Fruit fly (Drosophila melanogaster) whole organism, prepupa: ENCODE results near the gene ich.

Source experiments
- Blimp-1 ChIP-seq: fragments of 200-800 bp; sonication (Bioruptor generic); optimal IDR thresholded peaks from 3 replicates; lab custom pipeline; 2017; ENCODE audit warnings: missing biosample characterization, missing genetic modification characterization, mild to moderate bottlenecking, moderate library complexity, missing genetic modification reagents
- CG10631 ChIP-seq: fragments of 200-800 bp; sonication (Bioruptor generic); optimal IDR thresholded peaks from 2 replicates; lab custom pipeline; 2016; ENCODE audit warnings: missing biosample characterization, missing genetic modification characterization
- CG10669 ChIP-seq: fragments of 200-800 bp; sonication (Bioruptor generic); optimal IDR thresholded peaks from 3 replicates; lab custom pipeline; 2018; ENCODE audit warnings: missing biosample characterization, mild to moderate bottlenecking, missing genetic modification characterization, moderate library complexity
- CG11294 ChIP-seq: fragments of 200-800 bp; sonication (Bioruptor generic); IDR thresholded peaks from 2 replicates; pipeline ENCODE4 v1.3.6; 2022; ENCODE audit warnings: missing biosample characterization, missing genetic modification characterization
- CG11762 ChIP-seq: fragments of 200-800 bp; sonication (Bioruptor generic); optimal IDR thresholded peaks from 3 replicates; lab custom pipeline; 2016; ENCODE audit warnings: missing biosample characterization, missing genetic modification characterization; ENCODE audit not compliant: insufficient read depth
- CG11902 ChIP-seq: fragments of 200-800 bp; sonication (Bioruptor generic); optimal IDR thresholded peaks from 3 replicates; lab custom pipeline; 2016; ENCODE audit warnings: missing biosample characterization, missing genetic modification characterization
- CG15336 ChIP-seq: fragments of 200-800 bp; sonication (Bioruptor generic); IDR thresholded peaks from 2 replicates; pipeline ENCODE4 v1.3.6; 2022; ENCODE audit warnings: missing biosample characterization, missing genetic modification characterization
- CG16779 ChIP-seq: fragments of 200-800 bp; sonication (Bioruptor generic); optimal IDR thresholded peaks from 3 replicates; lab custom pipeline; 2017; ENCODE audit warnings: missing biosample characterization, mild to moderate bottlenecking, missing genetic modification characterization
- CG3032 ChIP-seq: fragments of 200-800 bp; optimal IDR thresholded peaks from 2 replicates; lab custom pipeline; 2019; ENCODE audit warnings: missing biosample characterization, mild to moderate bottlenecking, missing genetic modification characterization, moderate library complexity
- CG3919 ChIP-seq: fragments of 200-800 bp; sonication (Bioruptor generic); optimal IDR thresholded peaks from 3 replicates; lab custom pipeline; 2016; ENCODE audit warnings: missing biosample characterization, missing genetic modification characterization
- CG6163 ChIP-seq: fragments of 200-800 bp; sonication (Bioruptor generic); IDR thresholded peaks from 3 replicates; pipeline ENCODE4 v1.3.6; 2022; ENCODE audit warnings: missing biosample characterization, missing genetic modification characterization
- CG6276 ChIP-seq: fragments of 200-800 bp; sonication (Bioruptor generic); optimal IDR thresholded peaks from 2 replicates; lab custom pipeline; 2017; ENCODE audit warnings: missing biosample characterization, mild to moderate bottlenecking, missing genetic modification characterization
- CG6792 ChIP-seq: fragments of 200-800 bp; sonication (Bioruptor generic); optimal IDR thresholded peaks from 3 replicates; lab custom pipeline; 2016; ENCODE audit warnings: missing biosample characterization, missing genetic modification characterization
- CG6808 ChIP-seq: fragments of 200-800 bp; sonication (Bioruptor generic); optimal IDR thresholded peaks from 3 replicates; lab custom pipeline; 2017; ENCODE audit warnings: missing biosample characterization, missing genetic modification characterization, mild to moderate bottlenecking, moderate library complexity, missing genetic modification reagents
- CG6854 ChIP-seq: fragments of 200-800 bp; sonication (Bioruptor generic); optimal IDR thresholded peaks from 2 replicates; lab custom pipeline; 2017; ENCODE audit warnings: missing biosample characterization, mild to moderate bottlenecking, missing genetic modification characterization
- CG7368 ChIP-seq: fragments of 200-800 bp; sonication (Bioruptor generic); optimal IDR thresholded peaks from 3 replicates; lab custom pipeline; 2016; ENCODE audit warnings: missing biosample characterization, missing genetic modification characterization
- CG8119 ChIP-seq: fragments of 200-800 bp; sonication (Bioruptor generic); IDR thresholded peaks from 3 replicates; pipeline ENCODE4 v1.3.6; 2022; ENCODE audit warnings: missing biosample characterization, missing genetic modification characterization
- CG8319 ChIP-seq: fragments of 200-800 bp; sonication (Bioruptor generic); optimal IDR thresholded peaks from 3 replicates; lab custom pipeline; 2016; ENCODE audit warnings: missing biosample characterization, missing genetic modification characterization
- CG9139 ChIP-seq: fragments of 200-800 bp; sonication (Bioruptor generic); optimal IDR thresholded peaks from 3 replicates; lab custom pipeline; 2017; ENCODE audit warnings: missing biosample characterization, mild to moderate bottlenecking, missing genetic modification characterization
- Eip75B ChIP-seq: fragments of 200-800 bp; sonication (Bioruptor generic); optimal IDR thresholded peaks from 3 replicates; lab custom pipeline; 2016; ENCODE audit warnings: missing biosample characterization, missing genetic modification characterization
- Eip78C ChIP-seq: fragments of 200-800 bp; sonication (Bioruptor generic); peaks from one replicate; lab custom pipeline; 2016; ENCODE audit warnings: missing biosample characterization, missing genetic modification characterization
- Ets21C ChIP-seq: fragments of 200-800 bp; sonication (Bioruptor generic); optimal IDR thresholded peaks from 3 replicates; lab custom pipeline; 2016; ENCODE audit warnings: missing biosample characterization, missing genetic modification characterization
- Ets96B ChIP-seq: fragments of 200-800 bp; optimal IDR thresholded peaks from 2 replicates; lab custom pipeline; 2019; ENCODE audit warnings: missing biosample characterization, mild to moderate bottlenecking, missing genetic modification characterization, moderate library complexity
- Gug ChIP-seq: fragments of 200-800 bp; sonication (Bioruptor generic); IDR thresholded peaks from 2 replicates; pipeline ENCODE4 v1.3.6; 2022; ENCODE audit warnings: missing biosample characterization, missing genetic modification characterization
- Hr38 ChIP-seq: sonication (Bioruptor generic); optimal IDR thresholded peaks from 2 replicates; lab custom pipeline; 2016; ENCODE audit warnings: missing biosample characterization, missing genetic modification characterization
- Hr4 ChIP-seq: fragments of 200-800 bp; sonication (Bioruptor generic); optimal IDR thresholded peaks from 3 replicates; lab custom pipeline; 2016; ENCODE audit warnings: missing biosample characterization, missing genetic modification characterization
- Lpt ChIP-seq: fragments of 200-800 bp; sonication (Bioruptor generic); optimal IDR thresholded peaks from 3 replicates; lab custom pipeline; 2016; ENCODE audit warnings: missing biosample characterization, missing genetic modification characterization
- Met ChIP-seq: fragments of 200-800 bp; sonication (Bioruptor generic); optimal IDR thresholded peaks from 3 replicates; lab custom pipeline; 2016; ENCODE audit warnings: missing biosample characterization, missing genetic modification characterization
- OdsH ChIP-seq: fragments of 200-800 bp; sonication (Bioruptor generic); optimal IDR thresholded peaks from 3 replicates; lab custom pipeline; 2016; ENCODE audit warnings: missing biosample characterization, missing genetic modification characterization
- Sox102F ChIP-seq: fragments of 200-800 bp; sonication (Bioruptor generic); optimal IDR thresholded peaks from 2 replicates; lab custom pipeline; 2016; ENCODE audit warnings: missing biosample characterization, mild to moderate bottlenecking, missing genetic modification characterization
- Sox14 ChIP-seq: fragments of 200-800 bp; sonication (Bioruptor generic); optimal IDR thresholded peaks from 3 replicates; lab custom pipeline; 2016; ENCODE audit warnings: missing biosample characterization, missing genetic modification characterization
- achi ChIP-seq: fragments of 200-800 bp; sonication (Bioruptor generic); optimal IDR thresholded peaks from 3 replicates; lab custom pipeline; 2016; ENCODE audit warnings: missing biosample characterization, missing genetic modification characterization
- acj6 ChIP-seq: fragments of 200-800 bp; sonication (Bioruptor generic); optimal IDR thresholded peaks from 3 replicates; lab custom pipeline; 2016; ENCODE audit warnings: missing biosample characterization, missing genetic modification characterization
- cyc ChIP-seq: fragments of 200-800 bp; sonication (Bioruptor generic); optimal IDR thresholded peaks from 3 replicates; lab custom pipeline; 2016; ENCODE audit warnings: missing biosample characterization, missing genetic modification characterization
- dac ChIP-seq: fragments of 200-800 bp; sonication (Bioruptor generic); optimal IDR thresholded peaks from 2 replicates; lab custom pipeline; 2017; ENCODE audit warnings: missing biosample characterization, mild to moderate bottlenecking, missing genetic modification characterization
- dsx ChIP-seq: fragments of 200-800 bp; optimal IDR thresholded peaks from 3 replicates; lab custom pipeline; 2019; ENCODE audit warnings: missing biosample characterization, mild to moderate bottlenecking, missing genetic modification characterization, moderate library complexity; ENCODE audit not compliant: poor library complexity, severe bottlenecking
- eg ChIP-seq: fragments of 200-800 bp; sonication (Bioruptor generic); IDR thresholded peaks from 3 replicates; pipeline ENCODE4 v1.3.6; 2022; ENCODE audit warnings: missing biosample characterization, missing genetic modification characterization
- esn ChIP-seq: fragments of 200-800 bp; sonication (Bioruptor generic); optimal IDR thresholded peaks from 2 replicates; lab custom pipeline; 2016; ENCODE audit warnings: missing biosample characterization, mild to moderate bottlenecking, missing genetic modification characterization, moderate library complexity
- fd59A ChIP-seq: fragments of 200-800 bp; sonication (Bioruptor generic); optimal IDR thresholded peaks from 2 replicates; lab custom pipeline; 2017; ENCODE audit warnings: missing biosample characterization, mild to moderate bottlenecking, missing genetic modification characterization, missing genetic modification reagents
- fd85E ChIP-seq: fragments of 200-800 bp; sonication (Bioruptor generic); optimal IDR thresholded peaks from 3 replicates; lab custom pipeline; 2016; ENCODE audit warnings: missing biosample characterization, missing genetic modification characterization
- net ChIP-seq: fragments of 200-800 bp; sonication (Bioruptor generic); optimal IDR thresholded peaks from 3 replicates; lab custom pipeline; 2016; ENCODE audit warnings: missing biosample characterization, missing genetic modification characterization
- salr ChIP-seq, 2 experiments: fragments of 200-800 bp; sonication (Bioruptor generic); optimal IDR thresholded peaks; 3 replicates each; lab custom pipeline; 2016 to 2018; ENCODE audit warnings: missing biosample characterization in 2 of 2, missing genetic modification characterization in 2 of 2, mild to moderate bottlenecking in 1 of 2
- ss ChIP-seq, 2 experiments: fragments of 200-800 bp; sonication (Bioruptor generic); optimal IDR thresholded peaks; 2 replicates in 1 of 2; 3 replicates in 1 of 2; lab custom pipeline; 2017 to 2018; ENCODE audit warnings: mild to moderate bottlenecking in 2 of 2, missing biosample characterization in 2 of 2, missing genetic modification characterization in 2 of 2, moderate library complexity in 1 of 2
- svp ChIP-seq: fragments of 200-800 bp; sonication (Bioruptor generic); peaks from one replicate; lab custom pipeline; 2016; ENCODE audit warnings: missing biosample characterization, missing genetic modification characterization
- topi ChIP-seq: fragments of 200-800 bp; sonication (Bioruptor generic); optimal IDR thresholded peaks from 3 replicates; lab custom pipeline; 2016; ENCODE audit warnings: missing biosample characterization, missing genetic modification characterization
- vri ChIP-seq: fragments of 200-800 bp; sonication (Bioruptor generic); optimal IDR thresholded peaks from 3 replicates; lab custom pipeline; 2016; ENCODE audit warnings: missing biosample characterization, mild to moderate bottlenecking, missing genetic modification characterization

ich gene

DNA sequence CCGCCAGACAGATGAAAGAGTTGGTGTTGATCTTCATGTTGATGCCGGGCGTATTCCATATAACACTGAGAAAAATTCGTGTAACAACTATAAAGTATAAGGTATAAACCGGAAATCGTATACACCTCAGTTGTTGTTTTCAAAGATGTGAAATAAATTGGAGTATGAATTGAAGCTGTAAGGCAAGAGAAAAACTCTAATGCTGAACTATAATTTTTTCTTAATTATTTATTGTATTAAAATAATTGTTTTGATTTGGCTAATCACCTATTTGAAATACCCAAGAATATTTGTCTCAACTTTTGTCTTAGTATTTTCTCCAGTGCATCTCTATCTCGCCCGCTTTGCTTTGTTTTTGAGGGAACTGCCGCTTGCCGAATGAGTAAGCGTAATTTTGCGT is 2.5 kb downstream of the ich start (continued):
- TF ChIP-seq salr (GFP tag; optimal IDR thresholded peaks at IDR 0.05; lab: Kevin White, UChicago) (peak in 1 of 2 experiments; percentile 15), Ets21C (GFP tag; lab: Kevin White, UChicago) (no peak), CG6163 (GFP tag; lab: Robert Waterston, UW) (peak; percentile 43; the same call in 1 of the 3 replicates), acj6 (GFP tag; lab: Kevin White, UChicago) (peak; percentile 31), CG6792 (GFP tag; lab: Kevin White, UChicago) (no peak), CG16779 (tag; lab: Kevin White, UChicago) (no peak), eg (GFP tag; lab: Robert Waterston, UW) (peak; percentile 29; the same call in 1 of the 3 replicates), CG8319 (GFP tag; lab: Kevin White, UChicago) (no peak)

DNA sequence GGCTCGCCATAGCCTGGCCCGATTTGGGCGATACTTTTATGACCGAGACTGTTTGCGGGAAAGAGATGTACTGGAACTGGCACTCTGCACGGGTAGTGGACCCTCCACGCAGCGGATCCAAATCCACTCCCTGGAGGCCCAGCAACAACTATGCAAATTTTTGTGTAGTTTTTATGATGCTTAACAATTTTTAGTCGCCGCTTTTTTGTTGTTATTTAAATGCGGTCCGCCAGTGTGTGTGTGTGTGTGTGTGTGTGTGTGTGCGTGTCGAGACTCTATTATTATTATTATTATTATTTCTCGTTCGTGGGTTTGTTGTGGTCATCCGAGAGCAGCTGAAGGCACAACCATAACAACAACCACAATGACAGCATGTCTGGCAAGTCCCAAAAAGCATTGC is 3.7 kb downstream of the ich start:
- TF ChIP-seq svp, result peak; percentile 4
- no peak for TF ChIP-seq vri (GFP tag; lab: Kevin White, UChicago)
- no peak for TF ChIP-seq eg (GFP tag; lab: Robert Waterston, UW)
- peak; percentile 23 for TF ChIP-seq Eip78C

DNA sequence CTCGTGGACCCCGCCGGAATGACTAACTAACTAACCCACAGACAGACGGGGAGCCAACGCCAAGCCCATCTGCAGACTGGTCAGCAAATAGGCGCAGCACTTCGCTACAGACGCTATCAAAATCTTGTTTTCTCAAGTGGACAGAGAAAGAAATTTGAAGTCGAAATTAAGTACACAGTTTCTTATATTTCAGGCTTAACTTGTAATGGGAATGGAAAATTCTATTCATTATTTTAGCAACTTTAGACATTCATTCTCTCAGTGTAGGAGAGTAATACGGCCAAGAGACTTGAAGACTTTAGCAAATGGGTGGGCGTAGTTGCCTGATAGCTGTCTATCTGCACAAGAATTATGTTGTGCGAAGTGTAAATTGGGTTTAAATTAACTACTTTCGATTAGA is 4.5 kb downstream of the ich start:
- TF ChIP-seq acj6 (GFP tag; lab: Kevin White, UChicago) (peak; percentile 39), CG10631 (peak; percentile 75), CG11902 (no peak), Eip75B (peak; percentile 53), Sox14 (GFP tag; lab: Kevin White, UChicago) (peak; percentile 59), topi (GFP tag; lab: Kevin White, UChicago) (peak; percentile 30), CG6808 (GFP tag; lab: Kevin White, UChicago) (peak; percentile 64), CG6792 (GFP tag; lab: Kevin White, UChicago) (no peak), CG10669 (GFP tag; lab: Kevin White, UChicago) (peak; percentile 65), CG6854 (no peak), salr (GFP tag; optimal IDR thresholded peaks at IDR 0.05; lab: Kevin White, UChicago) (peak; percentile 35 to 45), CG15336 (peak; percentile 66), CG6163 (GFP tag; lab: Robert Waterston, UW) (peak; percentile 83), CG3032 (tag; lab: Kevin White, UChicago) (peak; percentile 72), Sox102F (no peak), CG8119 (GFP tag; lab: Robert Waterston, UW) (peak; percentile 46), Blimp-1 (GFP tag; lab: Kevin White, UChicago) (no peak), CG7368 (no peak), Ets21C (GFP tag; lab: Kevin White, UChicago) (no peak), CG9139 (GFP tag; lab: Kevin White, UChicago) (no peak), fd85E (GFP tag; lab: Kevin White, UChicago) (no peak), dsx (GFP tag; lab: Kevin White, UChicago) (peak; percentile 39), CG3919 (GFP tag; lab: Kevin White, UChicago) (peak; percentile 67), OdsH (GFP tag; lab: Kevin White, UChicago) (peak; percentile 56), esn (GFP tag; lab: Kevin White, UChicago) (no peak), CG11762 (GFP tag; lab: Kevin White, UChicago) (no peak), cyc (no peak), eg (GFP tag; lab: Robert Waterston, UW) (peak; percentile 74), achi (GFP tag; lab: Kevin White, UChicago) (peak; percentile 42), svp (no peak), CG8319 (GFP tag; lab: Kevin White, UChicago) (no peak), net (GFP tag; lab: Kevin White, UChicago) (peak; percentile 45), fd59A (GFP tag; lab: Kevin White, UChicago) (peak; percentile 56), vri (GFP tag; lab: Kevin White, UChicago) (no peak), CG16779 (tag; lab: Kevin White, UChicago) (no peak), Met (no peak), Gug (GFP tag; lab: Robert Waterston, UW) (peak; percentile 43; the same call in 1 of the 2 replicates), CG11294 (no peak), Hr38 (GFP tag; lab: Kevin White, UChicago) (no peak), CG6276 (GFP tag; lab: Kevin White, UChicago) (peak; percentile 10), ss (GFP tag; optimal IDR thresholded peaks at IDR 0.05; lab: Kevin White, UChicago) (peak in 1 of 2 experiments; percentile 9), Hr4 (GFP tag; lab: Kevin White, UChicago) (peak; percentile 49), Ets96B (tag; lab: Kevin White, UChicago) (peak; percentile 73), dac (GFP tag; lab: Kevin White, UChicago) (no peak), Lpt (GFP tag; lab: Kevin White, UChicago) (peak; percentile 50)
